Worm (Caenorhabditis elegans): ENCODE measurements around the gene nadk-2.

DNA sequence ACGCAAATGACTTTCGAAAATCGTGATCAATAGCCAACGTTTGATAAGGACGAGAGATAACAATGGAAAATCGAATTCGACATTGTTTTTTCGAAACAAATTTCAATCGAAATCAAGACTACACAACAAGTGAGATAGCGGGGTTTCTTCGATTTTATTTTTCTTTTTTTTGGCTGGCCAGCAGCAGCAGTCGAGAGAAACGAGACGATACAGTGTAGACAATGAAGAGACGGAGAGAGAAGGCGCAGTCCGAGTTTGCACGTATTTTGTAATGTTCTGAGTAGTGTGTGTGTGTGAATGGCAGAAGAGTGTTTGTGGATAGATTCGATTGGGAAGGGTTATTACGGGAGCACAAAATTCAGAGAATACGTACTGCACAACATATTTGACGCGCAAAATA is 9.2 kb upstream of the nadk-2 start:
- TF ChIP-seq aly-1 (tag; optimal IDR thresholded peaks at IDR 0.05), result no peak
- no peak for TF ChIP-seq tbx-11 (GFP tag; IDR thresholded peaks at IDR 0.05)
- no peak for TF ChIP-seq sea-1 (GFP tag; conservative IDR thresholded peaks at IDR 0.05)
- TF ChIP-seq flt-1 (GFP tag; IDR thresholded peaks at IDR 0.05), result no peak
- TF ChIP-seq ama-1 (optimal IDR thresholded peaks at IDR 0.05), result no peak
- no peak for TF ChIP-seq pes-1 (GFP tag; IDR thresholded peaks at IDR 0.05)
- TF ChIP-seq ceh-13 (GFP tag; optimal IDR thresholded peaks at IDR 0.05), result no peak
